Fruit fly (Drosophila melanogaster): Measurements from ENCODE around the gene CG31437.

Gene CG31437

dm6 chr3R:25357985-25358384, 25.5 kb upstream of the CG31437 start, which contains the start of gene ND-49L:
ND-49L (plus strand) TSS chr3R:25358285.
- TF ChIP-seq CG1621 (tag; optimal IDR thresholded peaks at IDR 0.05): no peak
- no peak for TF ChIP-seq Gug (GFP tag; IDR thresholded peaks at IDR 0.05)
- no peak for TF ChIP-seq eg (GFP tag; IDR thresholded peaks at IDR 0.05)
- TF ChIP-seq CG6854 (GFP tag; optimal IDR thresholded peaks at IDR 0.05): no peak
- TF ChIP-seq Sox14 (GFP tag; optimal IDR thresholded peaks at IDR 0.05): no peak
- TF ChIP-seq CG10631 (GFP tag; optimal IDR thresholded peaks at IDR 0.05): no peak
- TF ChIP-seq Eip75B (GFP tag; optimal IDR thresholded peaks at IDR 0.05): no peak
- TF ChIP-seq Smox (GFP tag; optimal IDR thresholded peaks at IDR 0.05): no peak
- no peak for TF ChIP-seq Sox102F (GFP tag; optimal IDR thresholded peaks at IDR 0.05)
- TF ChIP-seq fd59A (GFP tag; optimal IDR thresholded peaks at IDR 0.05): no peak
- no peak for TF ChIP-seq Hr38 (GFP tag; optimal IDR thresholded peaks at IDR 0.05)
- no peak for TF ChIP-seq CG6276 (GFP tag; optimal IDR thresholded peaks at IDR 0.05)
- no peak for TF ChIP-seq CG6163 (GFP tag; IDR thresholded peaks at IDR 0.05)
- no peak for TF ChIP-seq CG15336 (GFP tag; IDR thresholded peaks at IDR 0.05)
- no peak for TF ChIP-seq CG6792 (GFP tag; optimal IDR thresholded peaks at IDR 0.05)

DNA sequence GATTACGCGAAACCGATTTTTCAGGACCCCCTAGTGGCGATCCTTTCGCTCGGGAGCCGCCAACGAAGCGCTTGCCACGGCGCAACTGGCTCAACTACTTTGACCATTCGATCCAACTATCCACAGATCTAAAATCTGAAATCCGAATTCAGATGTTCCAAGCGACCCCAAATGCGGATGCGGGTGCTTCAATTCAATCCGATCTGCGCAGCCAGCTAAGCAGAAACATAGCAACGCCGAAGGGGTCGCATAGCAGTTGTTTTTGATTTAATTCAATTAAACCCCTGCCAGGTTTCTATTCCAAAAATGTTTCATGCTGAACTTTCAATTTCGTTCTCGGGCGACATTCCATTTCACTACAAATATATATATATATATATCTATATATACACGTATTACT, 819 bp upstream of the CG31437 start, which contains the start of gene alrm:
Gene alrm (minus strand): TSS at position 101 of the 400 bp plus-strand sequence.
- TF ChIP-seq pdm3 (GFP tag; optimal IDR thresholded peaks at IDR 0.05): no peak
- TF ChIP-seq ss (GFP tag; optimal IDR thresholded peaks at IDR 0.05): no peak
- TF ChIP-seq CG11762 (GFP tag; optimal IDR thresholded peaks at IDR 0.05; ENCODE audit: insufficient read depth): no peak
- no peak for TF ChIP-seq Gug (GFP tag; IDR thresholded peaks at IDR 0.05)

dm6 chr3R:25384206-25384605, 706 bp downstream of the CG31437 start:
- TF ChIP-seq Ets21C (GFP tag; optimal IDR thresholded peaks at IDR 0.05) (no peak), CG4318 (GFP tag; optimal IDR thresholded peaks at IDR 0.05) (no peak), dac (GFP tag; optimal IDR thresholded peaks at IDR 0.05) (no peak), CG31627 (GFP tag; optimal IDR thresholded peaks at IDR 0.05) (no peak), Met (GFP tag; optimal IDR thresholded peaks at IDR 0.05) (no peak), CG8319 (GFP tag; optimal IDR thresholded peaks at IDR 0.05) (no peak), CG8632 (GFP tag; optimal IDR thresholded peaks at IDR 0.05) (no peak), salr (GFP tag; optimal IDR thresholded peaks at IDR 0.05) (no peak), Sox102F (GFP tag; optimal IDR thresholded peaks at IDR 0.05) (no peak), fd59A (GFP tag; optimal IDR thresholded peaks at IDR 0.05) (no peak)

dm6 chr3R:25388522-25388921, 5.0 kb downstream of the CG31437 start:
- no peak for TF ChIP-seq CG10669 (GFP tag; optimal IDR thresholded peaks at IDR 0.05)
- no peak for TF ChIP-seq net (GFP tag; optimal IDR thresholded peaks at IDR 0.05)
- no peak for TF ChIP-seq Hr39 (GFP tag; optimal IDR thresholded peaks at IDR 0.05)
- TF ChIP-seq lz (GFP tag; optimal IDR thresholded peaks at IDR 0.05): no peak
- TF ChIP-seq Gug (GFP tag; IDR thresholded peaks at IDR 0.05): peak; percentile 54
- no peak for TF ChIP-seq Eip93F (GFP tag; optimal IDR thresholded peaks at IDR 0.05)
- TF ChIP-seq Met (GFP tag; optimal IDR thresholded peaks at IDR 0.05): no peak
- peak; percentile 64; the same call in 2 of the 3 replicates for TF ChIP-seq eg (GFP tag; IDR thresholded peaks at IDR 0.05)
- no peak for TF ChIP-seq Smox (GFP tag; optimal IDR thresholded peaks at IDR 0.05)
- TF ChIP-seq OdsH (GFP tag; optimal IDR thresholded peaks at IDR 0.05): peak; percentile 22
- peak; percentile 27 for TF ChIP-seq CG8632 (GFP tag; optimal IDR thresholded peaks at IDR 0.05)
- peak; percentile 29 for TF ChIP-seq CG3919 (GFP tag; optimal IDR thresholded peaks at IDR 0.05)
- TF ChIP-seq CG6808 (GFP tag; optimal IDR thresholded peaks at IDR 0.05): no peak
- TF ChIP-seq pdm3 (GFP tag; optimal IDR thresholded peaks at IDR 0.05): no peak
- no peak for TF ChIP-seq ss (GFP tag; optimal IDR thresholded peaks at IDR 0.05)
- TF ChIP-seq CG32006 (GFP tag; optimal IDR thresholded peaks at IDR 0.05): peak; percentile 58
- TF ChIP-seq vri (GFP tag; optimal IDR thresholded peaks at IDR 0.05): no peak
- no peak for TF ChIP-seq CG31627 (GFP tag; optimal IDR thresholded peaks at IDR 0.05)
- no peak for TF ChIP-seq Eip78C (GFP tag)
- peak; percentile 57; the same call in 1 of the 2 replicates for TF ChIP-seq CG15336 (GFP tag; IDR thresholded peaks at IDR 0.05)
- no peak for TF ChIP-seq CG6854 (GFP tag; optimal IDR thresholded peaks at IDR 0.05)
- peak; percentile 42 for TF ChIP-seq CG34406 (GFP tag; optimal IDR thresholded peaks at IDR 0.05)
- TF ChIP-seq CG6163 (GFP tag; IDR thresholded peaks at IDR 0.05): 0 out of 3 replicates have a peak, but pooled peaks have one; percentile 31
- TF ChIP-seq acj6 (GFP tag; optimal IDR thresholded peaks at IDR 0.05): peak; percentile 24
- peak; percentile 31 for TF ChIP-seq CG10631 (GFP tag; optimal IDR thresholded peaks at IDR 0.05)
- peak; percentile 20 for TF ChIP-seq achi (GFP tag; optimal IDR thresholded peaks at IDR 0.05)
- no peak for TF ChIP-seq Lpt (GFP tag; optimal IDR thresholded peaks at IDR 0.05)
- TF ChIP-seq CG8319 (GFP tag; optimal IDR thresholded peaks at IDR 0.05): no peak
